Worm (Caenorhabditis elegans) whole organism, L1 larva: ENCODE data around the gene bca-1.
A peak's percentile ranks its signal among the peaks of the same experiment; 100 is the strongest.

Experiments
- C34B4.2 ChIP-seq: sonication (generic microtip); optimal IDR thresholded peaks from 2 replicates; lab custom pipeline; 2017; ENCODE audit warnings: mild to moderate bottlenecking, missing genetic modification characterization, missing compliant biosample characterization
- aha-1 ChIP-seq: fragments of 150-350 bp; optimal IDR thresholded peaks from 2 replicates; lab custom pipeline; 2014; ENCODE audit warnings: missing biosample characterization, missing genetic modification characterization
- alr-1 ChIP-seq: fragments of 200-800 bp; sonication (Bioruptor generic); optimal IDR thresholded peaks from 2 replicates; lab custom pipeline; 2018; ENCODE audit warnings: borderline replicate concordance, mild to moderate bottlenecking, missing genetic modification characterization, missing compliant biosample characterization
- aly-2 ChIP-seq: fragments of 150-350 bp; optimal IDR thresholded peaks from 2 replicates; lab custom pipeline; 2014; ENCODE audit warnings: missing biosample characterization, missing genetic modification characterization
- ama-1 ChIP-seq: fragments of 150-350 bp; optimal IDR thresholded peaks from 2 replicates; lab custom pipeline; 2014
- blmp-1 ChIP-seq: fragments of 150-350 bp; optimal IDR thresholded peaks from 2 replicates; lab custom pipeline; 2014; ENCODE audit warnings: missing biosample characterization, missing genetic modification characterization
- ceh-82 ChIP-seq, 3 experiments: fragments of 150-350 bp in 1 of 3; sonication (generic microtip) in 2 of 3; optimal IDR thresholded peaks; 2 replicates each; lab custom pipeline; 2014 to 2017; ENCODE audit warnings: missing biosample characterization in 3 of 3, missing genetic modification characterization in 3 of 3
- ceh-90 ChIP-seq: sonication (generic microtip); optimal IDR thresholded peaks from 2 replicates; lab custom pipeline; 2016; ENCODE audit warnings: missing genetic modification characterization, missing compliant biosample characterization
- dpl-1 ChIP-seq, 3 experiments: fragments of 150-350 bp in 2 of 3; sonication (generic microtip) in 1 of 3; optimal IDR thresholded peaks; 2 replicates each; lab custom pipeline; 2014 to 2017; ENCODE audit warnings: missing biosample characterization in 3 of 3, missing genetic modification characterization in 3 of 3, missing genetic modification reagents in 3 of 3
- dsc-1 ChIP-seq: sonication (generic microtip); optimal IDR thresholded peaks from 2 replicates; lab custom pipeline; 2016; ENCODE audit warnings: mild to moderate bottlenecking, missing genetic modification characterization, missing compliant biosample characterization
- efl-1 ChIP-seq, 4 experiments: fragments of 150-350 bp; optimal IDR thresholded peaks in 3 of 4; peaks in 1 of 4; 1 replicate in 1 of 4; 2 replicates in 3 of 4; lab custom pipeline; 2014; ENCODE audit warnings: missing biosample characterization in 2 of 4, missing genetic modification characterization in 2 of 4, missing genetic modification reagents in 2 of 4
- egl-13 ChIP-seq: sonication (generic microtip); optimal IDR thresholded peaks from 2 replicates; lab custom pipeline; 2016; ENCODE audit warnings: missing genotype, missing genetic modification reagents, missing genetic modification characterization, missing compliant biosample characterization
- egl-27 ChIP-seq, 2 experiments: fragments of 150-350 bp in 1 of 2; sonication (generic microtip); optimal IDR thresholded peaks; 3 replicates each; lab custom pipeline; 2017 to 2018; ENCODE audit warnings: missing biosample characterization in 2 of 2, missing genetic modification characterization in 2 of 2, missing genetic modification reagents in 2 of 2
- elt-3 ChIP-seq, 6 experiments: fragments of 150-350 bp in 1 of 6; sonication (generic microtip); optimal IDR thresholded peaks; 2 replicates each; lab custom pipeline; 2017 to 2018; ENCODE audit warnings: missing biosample characterization in 6 of 6, missing genetic modification characterization in 6 of 6, inconsistent platforms in 1 of 6
- fkh-10 ChIP-seq: sonication (generic microtip); optimal IDR thresholded peaks from 2 replicates; lab custom pipeline; 2017; ENCODE audit warnings: missing biosample characterization, missing genetic modification reagents, missing genetic modification characterization
- fos-1 ChIP-seq: fragments of 150-350 bp; optimal IDR thresholded peaks from 2 replicates; lab custom pipeline; 2014; ENCODE audit warnings: missing biosample characterization, missing genetic modification characterization
- jun-1 ChIP-seq: fragments of 150-350 bp; optimal IDR thresholded peaks from 2 replicates; lab custom pipeline; 2014; ENCODE audit warnings: missing biosample characterization, missing genetic modification reagents, missing genetic modification characterization
- lin-14 ChIP-seq: fragments of 200-800 bp; sonication (Bioruptor generic); optimal IDR thresholded peaks from 2 replicates; lab custom pipeline; 2018; ENCODE audit warnings: mild to moderate bottlenecking, missing genetic modification characterization, moderate library complexity, missing compliant biosample characterization
- lin-15B ChIP-seq: fragments of 150-350 bp; sonication (generic microtip); optimal IDR thresholded peaks from 3 replicates; lab custom pipeline; 2014; ENCODE audit warnings: missing biosample characterization, missing genetic modification characterization
- lin-35 ChIP-seq, 2 experiments: fragments of 150-350 bp; optimal IDR thresholded peaks; 2 replicates each; lab custom pipeline; 2014; ENCODE audit warnings: missing biosample characterization in 2 of 2, missing genetic modification characterization in 2 of 2, missing genetic modification reagents in 2 of 2
- lir-3 ChIP-seq: sonication (generic microtip); optimal IDR thresholded peaks from 2 replicates; lab custom pipeline; 2016; ENCODE audit warnings: mild to moderate bottlenecking, missing genetic modification characterization, moderate library complexity, missing compliant biosample characterization; ENCODE audit not compliant: poor library complexity
- lsy-2 ChIP-seq, 2 experiments: fragments of 150-350 bp; optimal IDR thresholded peaks; 2 replicates each; lab custom pipeline; 2014; ENCODE audit warnings: missing biosample characterization in 2 of 2, missing genetic modification characterization in 2 of 2
- mdl-1 ChIP-seq, 2 experiments: fragments of 150-350 bp; optimal IDR thresholded peaks; 2 replicates each; lab custom pipeline; 2014 to 2017; ENCODE audit warnings: missing biosample characterization in 2 of 2, missing genetic modification characterization in 2 of 2, inconsistent platforms in 1 of 2
- mef-2 ChIP-seq: fragments of 150-350 bp; optimal IDR thresholded peaks from 2 replicates; lab custom pipeline; 2014; ENCODE audit warnings: missing biosample characterization, missing genetic modification characterization
- nhr-11 ChIP-seq: fragments of 150-350 bp; optimal IDR thresholded peaks from 2 replicates; lab custom pipeline; 2014; ENCODE audit warnings: missing biosample characterization, missing genetic modification characterization
- nhr-12 ChIP-seq: sonication (generic microtip); optimal IDR thresholded peaks from 2 replicates; lab custom pipeline; 2017; ENCODE audit warnings: missing biosample characterization, missing genetic modification characterization
- nhr-19 ChIP-seq: fragments of 200-800 bp; sonication (Bioruptor generic); conservative IDR thresholded peaks from 2 replicates; pipeline ENCODE4 v1.3.6; 2022; ENCODE audit warnings: missing genetic modification characterization, missing compliant biosample characterization
- nhr-237 ChIP-seq: fragments of 150-350 bp; optimal IDR thresholded peaks from 2 replicates; lab custom pipeline; 2014; ENCODE audit warnings: missing biosample characterization, missing genetic modification characterization
- nhr-28 ChIP-seq: fragments of 150-350 bp; optimal IDR thresholded peaks from 2 replicates; lab custom pipeline; 2014; ENCODE audit warnings: missing biosample characterization, missing genetic modification characterization
- nhr-77 ChIP-seq: fragments of 150-350 bp; optimal IDR thresholded peaks from 2 replicates; lab custom pipeline; 2014; ENCODE audit warnings: missing biosample characterization, missing genetic modification characterization
- nhr-84 ChIP-seq: sonication (generic microtip); optimal IDR thresholded peaks from 2 replicates; lab custom pipeline; 2017; ENCODE audit warnings: missing biosample characterization, missing genetic modification characterization
- nhr-85 ChIP-seq: sonication (generic microtip); peaks from one replicate; lab custom pipeline; 2016; ENCODE audit warnings: missing genetic modification characterization, inconsistent platforms, missing compliant biosample characterization
- pag-3 ChIP-seq: sonication (generic microtip); optimal IDR thresholded peaks from 2 replicates; lab custom pipeline; 2017; ENCODE audit warnings: missing genetic modification characterization, mild to moderate bottlenecking, missing compliant biosample characterization, antibody characterized with exemption, borderline replicate concordance; ENCODE audit not compliant: insufficient read depth
- skn-1 ChIP-seq: fragments of 150-350 bp; optimal IDR thresholded peaks from 2 replicates; lab custom pipeline; 2014; ENCODE audit warnings: missing biosample characterization, missing genetic modification characterization
- snu-23 ChIP-seq: sonication (generic microtip); optimal IDR thresholded peaks from 2 replicates; lab custom pipeline; 2016; ENCODE audit warnings: missing genetic modification characterization, missing compliant biosample characterization
- sup-37 ChIP-seq: fragments of 200-800 bp; sonication (Bioruptor generic); optimal IDR thresholded peaks from 2 replicates; lab custom pipeline; 2018; ENCODE audit warnings: mild to moderate bottlenecking, missing genetic modification characterization, missing compliant biosample characterization
- tbx-2 ChIP-seq: sonication (generic microtip); optimal IDR thresholded peaks from 2 replicates; lab custom pipeline; 2016; ENCODE audit warnings: missing genetic modification characterization, missing compliant biosample characterization
- unc-30 ChIP-seq: sonication (generic microtip); optimal IDR thresholded peaks from 2 replicates; lab custom pipeline; 2017; ENCODE audit warnings: missing biosample characterization, missing genetic modification characterization
- unc-62 ChIP-seq: fragments of 150-350 bp; optimal IDR thresholded peaks from 2 replicates; lab custom pipeline; 2014; ENCODE audit warnings: missing biosample characterization, missing genetic modification reagents, missing genetic modification characterization
- unc-98 ChIP-seq: fragments of 200-800 bp; sonication (Bioruptor generic); IDR thresholded peaks from 2 replicates; pipeline ENCODE4 v1.3.6; 2022; ENCODE audit warnings: missing genetic modification characterization, missing compliant biosample characterization
- xbp-1 ChIP-seq: sonication (generic microtip); optimal IDR thresholded peaks from 2 replicates; lab custom pipeline; 2016; ENCODE audit warnings: missing genetic modification characterization, missing compliant biosample characterization
- zip-4 ChIP-seq: fragments of 200-800 bp; sonication (Bioruptor generic); optimal IDR thresholded peaks from 2 replicates; lab custom pipeline; 2018; ENCODE audit warnings: mild to moderate bottlenecking, missing genetic modification characterization, moderate library complexity, missing compliant biosample characterization
- ztf-11 ChIP-seq, 2 experiments: sonication (generic microtip); optimal IDR thresholded peaks; 2 replicates each; lab custom pipeline; 2016 to 2017; ENCODE audit warnings: missing genetic modification characterization in 2 of 2, missing biosample characterization in 1 of 2, missing compliant biosample characterization in 1 of 2
- ztf-4 ChIP-seq: fragments of 150-350 bp; optimal IDR thresholded peaks from 2 replicates; lab custom pipeline; 2014; ENCODE audit warnings: missing biosample characterization, missing genetic modification characterization

Gene bca-1

DNA sequence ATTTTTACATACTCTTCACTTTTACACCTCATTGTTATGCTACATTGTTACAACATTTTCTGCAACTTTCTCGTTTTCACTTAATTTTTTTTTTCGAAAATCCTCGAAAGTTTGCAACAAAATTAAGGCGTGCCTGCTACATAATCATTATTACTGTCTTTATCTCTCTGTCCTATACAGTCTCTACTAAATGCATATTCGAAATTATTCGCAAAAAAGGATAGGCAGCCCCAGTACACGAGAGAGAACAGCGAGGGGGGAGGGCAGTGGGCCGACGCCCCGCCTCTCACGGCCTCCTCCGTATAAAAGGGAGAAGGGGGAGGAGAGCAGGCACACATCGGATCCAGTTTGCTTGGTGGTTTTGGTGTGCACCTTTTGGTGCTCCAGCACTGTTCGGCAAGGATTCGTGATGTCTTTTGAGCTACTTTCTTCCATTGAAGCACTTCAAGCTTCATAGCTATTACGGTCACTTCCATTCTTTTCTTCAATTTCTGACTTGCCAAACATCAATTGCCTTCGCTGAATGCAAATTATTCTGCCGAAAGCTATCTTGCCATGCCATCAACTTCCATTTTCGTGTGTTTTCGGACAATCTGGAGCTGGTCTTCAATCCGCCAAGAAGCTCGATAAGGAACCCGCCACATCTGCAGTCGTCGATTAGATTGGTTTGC is 47.5 kb upstream of the bca-1 start (continued):
- TF ChIP-seq lir-3 (peak; percentile 5), unc-62 (no peak), unc-30 (tag; lab: Kevin White, UChicago) (no peak), nhr-85 (tag; lab: Kevin White, UChicago) (peak; percentile 88), snu-23 (GFP tag; lab: Kevin White, UChicago) (peak; percentile 73), egl-27 (tag; optimal IDR thresholded peaks at IDR 0.05; lab: Kevin White, UChicago) (no peak), ztf-4 (tag; lab: Kevin White, UChicago) (peak; percentile 32), nhr-12 (tag; lab: Kevin White, UChicago) (no peak), nhr-77 (tag; lab: Kevin White, UChicago) (peak; percentile 20), sup-37 (GFP tag; lab: Kevin White, UChicago) (peak; percentile 17), C34B4.2 (no peak), mdl-1 (tag; optimal IDR thresholded peaks at IDR 0.05; lab: Kevin White, UChicago) (peak in 1 of 2 experiments; percentile 34), unc-98 (GFP tag; lab: Robert Waterston, UW) (no peak), pag-3 (tag; lab: Kevin White, UChicago) (no peak), fkh-10 (no peak), nhr-237 (tag; lab: Kevin White, UChicago) (no peak), dpl-1 (GFP tag; optimal IDR thresholded peaks at IDR 0.05; lab: Kevin White, UChicago) (no peak), tbx-2 (tag; lab: Kevin White, UChicago) (peak; percentile 28), alr-1 (no peak), skn-1 (no peak), dsc-1 (tag; lab: Kevin White, UChicago) (peak; percentile 66), lin-35 (GFP tag; optimal IDR thresholded peaks at IDR 0.05; lab: Kevin White, UChicago) (peak; percentile 12 to 61), elt-3 (tag; optimal IDR thresholded peaks at IDR 0.05; lab: Kevin White, UChicago) (peak in 1 of 6 experiments; percentile 16), jun-1 (peak; percentile 24), nhr-28 (tag; lab: Kevin White, UChicago) (no peak), egl-13 (no peak), blmp-1 (no peak), lsy-2 (tag; optimal IDR thresholded peaks at IDR 0.05; lab: Kevin White, UChicago) (peak in 1 of 2 experiments; percentile 27), zip-4 (GFP tag; lab: Kevin White, UChicago) (no peak), ceh-82 (tag; optimal IDR thresholded peaks at IDR 0.05; lab: Kevin White, UChicago) (peak; percentile 16 to 48 (median 39)), ama-1 (lab: Kevin White, UChicago) (peak; percentile 98), nhr-11 (no peak), ztf-11 (tag; optimal IDR thresholded peaks at IDR 0.05; lab: Kevin White, UChicago) (peak in 1 of 2 experiments; percentile 43), lin-14 (GFP tag; lab: Kevin White, UChicago) (peak; percentile 46), fos-1 (tag; lab: Kevin White, UChicago) (peak; percentile 22), aly-2 (tag; lab: Kevin White, UChicago) (peak; percentile 26), efl-1 (optimal IDR thresholded peaks at IDR 0.05; lab: Kevin White, UChicago) (peak; percentile 21 to 23), efl-1 (GFP tag; optimal IDR thresholded peaks at IDR 0.05 in 1 of 2; lab: Kevin White, UChicago) (no peak), ceh-90 (tag; lab: Kevin White, UChicago) (no peak), lin-15B (tag; lab: Kevin White, UChicago) (no peak), nhr-84 (no peak), nhr-19 (GFP tag; lab: Robert Waterston, UW) (peak; percentile 62), mef-2 (tag; lab: Kevin White, UChicago) (no peak), xbp-1 (tag; lab: Kevin White, UChicago) (peak; percentile 62), aha-1 (no peak)
